Worm (Caenorhabditis elegans) whole organism, mixed stage, embryonic: ENCODE measurements around the gene Y57G11C.3.

Experiments
- nhr-12 ChIP-seq: fragments of 150-350 bp; optimal IDR thresholded peaks from 2 replicates; lab custom pipeline; 2014; ENCODE audit warnings: missing biosample characterization, missing genetic modification characterization
- nhr-237 ChIP-seq: fragments of 150-350 bp; optimal IDR thresholded peaks from 2 replicates; lab custom pipeline; 2014; ENCODE audit warnings: missing biosample characterization, missing genetic modification characterization
- pha-4 ChIP-seq: fragments of 150-350 bp; optimal IDR thresholded peaks from 2 replicates; lab custom pipeline; 2018; ENCODE audit warnings: missing biosample characterization, missing genetic modification reagents, missing genetic modification characterization
- sem-2 ChIP-seq: fragments of 200-800 bp; sonication (Bioruptor generic); optimal IDR thresholded peaks from 2 replicates; lab custom pipeline; 2018; ENCODE audit warnings: mild to moderate bottlenecking, missing genetic modification characterization, missing compliant biosample characterization
- sptf-1 ChIP-seq: sonication (generic microtip); optimal IDR thresholded peaks from 2 replicates; lab custom pipeline; 2017; ENCODE audit warnings: mild to moderate bottlenecking, missing genetic modification characterization, moderate library complexity, missing compliant biosample characterization
- unc-62 ChIP-seq: fragments of 150-350 bp; optimal IDR thresholded peaks from 2 replicates; lab custom pipeline; 2014; ENCODE audit warnings: missing biosample characterization, missing genetic modification reagents, missing genetic modification characterization

DNA sequence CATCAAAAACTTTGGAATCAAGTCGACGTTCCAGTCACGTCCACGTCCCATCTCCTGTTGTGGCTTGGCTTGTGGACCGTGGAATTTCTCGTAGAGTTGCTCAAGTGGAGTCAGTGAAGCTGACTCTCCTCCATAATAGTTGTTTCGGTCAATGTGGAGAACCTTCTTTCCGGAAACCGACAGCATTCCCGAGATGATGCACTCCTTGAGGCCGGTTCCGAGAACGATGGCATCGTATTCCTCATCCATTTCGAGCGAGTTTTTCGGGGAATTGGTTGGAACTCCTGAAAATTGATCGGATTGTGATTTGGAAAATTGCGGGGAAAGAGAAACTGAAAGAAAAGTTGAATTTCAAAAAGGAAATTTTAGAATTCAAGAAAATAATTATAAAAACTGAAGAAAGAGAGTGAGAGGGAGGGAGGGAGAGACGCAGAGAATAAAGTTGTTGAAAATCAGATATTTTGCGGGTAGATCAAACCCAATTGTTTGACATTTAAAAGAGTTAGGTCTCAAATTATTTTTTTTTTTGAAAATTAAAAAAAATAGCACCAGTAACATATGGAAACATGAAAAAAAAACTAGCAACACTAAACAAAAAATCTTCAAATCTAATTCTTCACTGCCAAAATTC is 24.7 kb downstream of the Y57G11C.3 start, which contains the start of gene gdi-1:
- TF ChIP-seq unc-62 (GFP tag; lab: Kevin White, UChicago) (no peak), pha-4 (tag; lab: Kevin White, UChicago) (no peak), nhr-237 (tag; lab: Kevin White, UChicago) (no peak), sptf-1 (tag; lab: Kevin White, UChicago) (no peak), nhr-12 (tag; lab: Kevin White, UChicago) (no peak), sem-2 (no peak)
